Worm (Caenorhabditis elegans): ENCODE measurements around the gene srlf-31.

srlf-31 gene

DNA sequence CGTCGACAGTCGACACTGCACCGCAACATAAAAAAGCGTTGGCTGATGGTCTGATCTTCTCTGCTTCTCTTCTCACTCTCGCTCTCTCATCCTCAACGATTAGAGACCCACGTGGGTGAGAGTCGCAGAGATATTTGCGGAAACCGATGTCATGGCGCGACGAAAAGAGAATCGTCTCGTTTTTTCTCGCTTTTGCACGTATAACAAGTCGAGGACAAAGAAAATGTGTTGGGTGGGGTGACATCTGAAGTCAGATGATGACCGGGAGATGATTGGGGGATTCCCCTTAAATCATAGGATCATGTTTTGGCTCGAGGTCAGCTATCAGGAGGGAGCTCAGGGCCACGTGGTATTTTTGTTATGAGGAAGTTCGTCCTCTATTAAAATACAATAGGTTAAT is 33.4 kb upstream of the srlf-31 start (continued):
- no peak for TF ChIP-seq dmd-4 (tag; optimal IDR thresholded peaks at IDR 0.05)
- peak; percentile 83 for TF ChIP-seq gmeb-1 (tag; optimal IDR thresholded peaks at IDR 0.05)
- no peak for TF ChIP-seq nhr-12 (tag; optimal IDR thresholded peaks at IDR 0.05)
- TF ChIP-seq ztf-1 (GFP tag; conservative IDR thresholded peaks at IDR 0.05) = no peak
- TF ChIP-seq skn-1 (tag; optimal IDR thresholded peaks at IDR 0.05) = no peak
- TF ChIP-seq lin-13 (GFP tag; optimal IDR thresholded peaks at IDR 0.05) = peak; percentile 74
- no peak for TF ChIP-seq alr-1 (tag; optimal IDR thresholded peaks at IDR 0.05)
- peak; percentile 95 for TF ChIP-seq sma-3 (GFP tag; optimal IDR thresholded peaks at IDR 0.05)
- no peak for TF ChIP-seq R02D3.7 (tag; optimal IDR thresholded peaks at IDR 0.05)
- TF ChIP-seq unc-39 (tag; optimal IDR thresholded peaks at IDR 0.05) = no peak
- peak; percentile 99 to 100 for TF ChIP-seq mdl-1 (tag; optimal IDR thresholded peaks at IDR 0.05)
- TF ChIP-seq ztf-4 (tag; optimal IDR thresholded peaks at IDR 0.05) = peak; percentile 93
- TF ChIP-seq nhr-11 (tag; optimal IDR thresholded peaks at IDR 0.05) = no peak
- no peak for TF ChIP-seq elt-1 (tag; optimal IDR thresholded peaks at IDR 0.05)

DNA sequence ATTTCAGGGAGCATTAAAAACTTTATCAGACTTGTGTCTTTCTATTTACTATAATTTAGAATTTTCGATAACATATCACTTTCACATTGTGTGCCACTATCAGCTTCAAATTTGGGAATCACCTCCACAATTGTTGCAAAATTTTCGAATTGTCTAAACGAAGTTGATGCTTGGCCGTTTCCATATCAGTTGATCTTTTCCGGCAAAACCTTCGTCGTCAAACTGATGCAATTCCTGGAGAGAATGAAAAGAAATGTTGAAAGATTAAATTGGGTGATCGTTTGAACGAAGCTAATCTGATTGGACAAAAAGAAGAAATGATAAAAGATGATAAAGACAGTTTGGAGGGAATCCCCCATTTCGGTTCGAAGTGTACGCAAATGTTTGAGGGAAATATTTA is 32.6 kb upstream of the srlf-31 start:
- TF ChIP-seq zag-1 (tag; optimal IDR thresholded peaks at IDR 0.05) (no peak), ZK546.5 (tag; optimal IDR thresholded peaks at IDR 0.05) (no peak), aly-2 (tag; optimal IDR thresholded peaks at IDR 0.05) (no peak), F13H6.1 (tag; optimal IDR thresholded peaks at IDR 0.05) (peak; percentile 54), dmd-4 (tag; optimal IDR thresholded peaks at IDR 0.05) (no peak), ztf-11 (tag; optimal IDR thresholded peaks at IDR 0.05) (no peak), ztf-1 (GFP tag; conservative IDR thresholded peaks at IDR 0.05) (no peak), nhr-10 (tag; optimal IDR thresholded peaks at IDR 0.05) (no peak), nhr-12 (tag; optimal IDR thresholded peaks at IDR 0.05) (no peak), skn-1 (tag; optimal IDR thresholded peaks at IDR 0.05) (no peak), elt-1 (tag; optimal IDR thresholded peaks at IDR 0.05) (no peak), gmeb-1 (tag; optimal IDR thresholded peaks at IDR 0.05) (peak; percentile 74), egl-27 (tag; optimal IDR thresholded peaks at IDR 0.05) (no peak), sem-4 (tag; optimal IDR thresholded peaks at IDR 0.05) (peak; percentile 37), sma-9 (GFP tag; optimal IDR thresholded peaks at IDR 0.05) (peak; percentile 94), sma-9 (tag; optimal IDR thresholded peaks at IDR 0.05) (no peak), blmp-1 (tag; optimal IDR thresholded peaks at IDR 0.05; ENCODE audit: insufficient read depth) (peak; percentile 53), nhr-237 (tag; optimal IDR thresholded peaks at IDR 0.05) (no peak), ceh-16 (tag; optimal IDR thresholded peaks at IDR 0.05) (no peak), nhr-21 (tag; optimal IDR thresholded peaks at IDR 0.05) (peak; percentile 69), lin-39 (tag; optimal IDR thresholded peaks at IDR 0.05) (no peak), ceh-82 (tag; optimal IDR thresholded peaks at IDR 0.05) (no peak), nhr-25 (tag; optimal IDR thresholded peaks at IDR 0.05) (no peak), nhr-129 (tag; optimal IDR thresholded peaks at IDR 0.05) (peak; percentile 78), unc-39 (tag; optimal IDR thresholded peaks at IDR 0.05) (no peak), ztf-4 (tag; optimal IDR thresholded peaks at IDR 0.05) (peak; percentile 70), nhr-11 (tag; optimal IDR thresholded peaks at IDR 0.05) (no peak), fos-1 (tag; optimal IDR thresholded peaks at IDR 0.05) (peak; percentile 76), sma-3 (GFP tag; optimal IDR thresholded peaks at IDR 0.05) (peak; percentile 68), elt-3 (tag; optimal IDR thresholded peaks at IDR 0.05) (no peak), Y55F3AM.14 (GFP tag; optimal IDR thresholded peaks at IDR 0.05) (peak; percentile 18), lin-11 (tag; optimal IDR thresholded peaks at IDR 0.05) (no peak), alr-1 (tag; optimal IDR thresholded peaks at IDR 0.05) (no peak), nhr-6 (tag; optimal IDR thresholded peaks at IDR 0.05) (peak; percentile 48), mbf-1 (tag; optimal IDR thresholded peaks at IDR 0.05) (no peak), mdl-1 (tag; optimal IDR thresholded peaks at IDR 0.05) (peak; percentile 2 to 70), C34F6.9 (tag; optimal IDR thresholded peaks at IDR 0.05) (no peak), ama-1 (optimal IDR thresholded peaks at IDR 0.05) (peak; percentile 63), peb-1 (tag; optimal IDR thresholded peaks at IDR 0.05) (no peak), nhr-23 (tag; optimal IDR thresholded peaks at IDR 0.05) (no peak), R02D3.7 (tag; optimal IDR thresholded peaks at IDR 0.05) (no peak), lsy-2 (tag; optimal IDR thresholded peaks at IDR 0.05) (peak in 1 of 2 experiments; percentile 71), crh-2 (tag; optimal IDR thresholded peaks at IDR 0.05) (peak; percentile 82), lin-13 (GFP tag; optimal IDR thresholded peaks at IDR 0.05) (peak; percentile 77), snpc-4 (tag; optimal IDR thresholded peaks at IDR 0.05) (no peak), unc-62 (GFP tag; optimal IDR thresholded peaks at IDR 0.05) (no peak), nhr-77 (tag; optimal IDR thresholded peaks at IDR 0.05) (no peak), unc-55 (GFP tag; optimal IDR thresholded peaks at IDR 0.05) (no peak), mab-5 (tag; optimal IDR thresholded peaks at IDR 0.05) (no peak)

Measured in whole organism, L2 larva.